Fruit fly (Drosophila melanogaster): ENCODE results near the gene chico.

chico gene

dm6 chr2L:10200847-10201246, 46.0 kb downstream of the chico start, which contains the start of the genes Ripalpha and RpL7 (continued):
- TF ChIP-seq Blimp-1 (GFP tag; optimal IDR thresholded peaks at IDR 0.05): peak; percentile 89
- TF ChIP-seq CG15073 (GFP tag; optimal IDR thresholded peaks at IDR 0.05): peak; percentile 66
- peak; percentile 95 to 98 for TF ChIP-seq dpn (GFP tag; optimal IDR thresholded peaks at IDR 0.05)
- TF ChIP-seq CG30431 (GFP tag; optimal IDR thresholded peaks at IDR 0.05): peak; percentile 97
- peak; percentile 98 for TF ChIP-seq Vsx1 (GFP tag; optimal IDR thresholded peaks at IDR 0.05)
- TF ChIP-seq nerfin-1 (tag; optimal IDR thresholded peaks at IDR 0.05): peak; percentile 91
- TF ChIP-seq HHEX (GFP tag; optimal IDR thresholded peaks at IDR 0.05): peak; percentile 99
- peak; percentile 99 for TF ChIP-seq CG11456 (GFP tag; IDR thresholded peaks at IDR 0.05)
- TF ChIP-seq CG6854 (GFP tag; optimal IDR thresholded peaks at IDR 0.05): peak; percentile 92
- peak; percentile 90 for TF ChIP-seq ato (GFP tag; IDR thresholded peaks at IDR 0.05; ENCODE audit: partially characterized antibody)
- peak; percentile 99 for TF ChIP-seq shn (GFP tag; optimal IDR thresholded peaks at IDR 0.05)
- TF ChIP-seq jumu (GFP tag; optimal IDR thresholded peaks at IDR 0.05): peak; percentile 95
- TF ChIP-seq mam (GFP tag; optimal IDR thresholded peaks at IDR 0.05): peak; percentile 94
- peak; percentile 97 for TF ChIP-seq ftz-f1 (GFP tag; optimal IDR thresholded peaks at IDR 0.05)
- peak; percentile 94 for TF ChIP-seq CG10462 (GFP tag; optimal IDR thresholded peaks at IDR 0.05)
- TF ChIP-seq so (GFP tag; IDR thresholded peaks at IDR 0.05): peak; percentile 97
- TF ChIP-seq C15 (GFP tag; IDR thresholded peaks at IDR 0.05): peak; percentile 95
- peak; percentile 97 for TF ChIP-seq CG5953 (GFP tag; IDR thresholded peaks at IDR 0.05)
- peak; percentile 94 for TF ChIP-seq Aef1 (GFP tag; IDR thresholded peaks at IDR 0.05)
- TF ChIP-seq Hsf (GFP tag; optimal IDR thresholded peaks at IDR 0.05): peak; percentile 98
- peak; percentile 92 for TF ChIP-seq Oaz (GFP tag; IDR thresholded peaks at IDR 0.05)
- peak; percentile 97 for TF ChIP-seq ranshi (GFP tag; IDR thresholded peaks at IDR 0.05)
- peak; percentile 98 for TF ChIP-seq CG1647 (GFP tag; optimal IDR thresholded peaks at IDR 0.05)
- TF ChIP-seq CG9727 (GFP tag; optimal IDR thresholded peaks at IDR 0.05): peak; percentile 99
- TF ChIP-seq Ssrp (tag; optimal IDR thresholded peaks at IDR 0.05): peak; percentile 84
- peak; percentile 91 for TF ChIP-seq dmrt11E (tag; optimal IDR thresholded peaks at IDR 0.05)
- TF ChIP-seq CG6254 (GFP tag; optimal IDR thresholded peaks at IDR 0.05): peak; percentile 90
- peak; percentile 99 for TF ChIP-seq Fer1 (GFP tag; optimal IDR thresholded peaks at IDR 0.05)
- peak; percentile 98 for TF ChIP-seq ewg (GFP tag; optimal IDR thresholded peaks at IDR 0.05)
- peak; percentile 98 for TF ChIP-seq CG3407 (GFP tag; optimal IDR thresholded peaks at IDR 0.05)
- TF ChIP-seq CG6813 (GFP tag; optimal IDR thresholded peaks at IDR 0.05): peak; percentile 99
- peak; percentile 98 for TF ChIP-seq HmgZ (tag; optimal IDR thresholded peaks at IDR 0.05)
- TF ChIP-seq mld (GFP tag; IDR thresholded peaks at IDR 0.05; ENCODE audit: partially characterized antibody): peak; percentile 74; the same call in 2 of the 3 replicates
- TF ChIP-seq Neu2 (GFP tag; optimal IDR thresholded peaks at IDR 0.05; ENCODE audit: borderline replicate concordance): peak; percentile 84
- TF ChIP-seq H2.0 (GFP tag; IDR thresholded peaks at IDR 0.05): peak; percentile 94
- peak; percentile 87 for TF ChIP-seq tio (GFP tag; optimal IDR thresholded peaks at IDR 0.05)
- peak; percentile 98 for TF ChIP-seq CG17328 (GFP tag; IDR thresholded peaks at IDR 0.05)
- peak; percentile 88 for TF ChIP-seq ssp (GFP tag; IDR thresholded peaks at IDR 0.05)
- TF ChIP-seq chn (GFP tag; optimal IDR thresholded peaks at IDR 0.05): peak; percentile 97
- TF ChIP-seq Taf1 (GFP tag; IDR thresholded peaks at IDR 0.05): peak; percentile 80; the same call in 1 of the 2 replicates
- peak; percentile 98 for TF ChIP-seq CG7786 (GFP tag; optimal IDR thresholded peaks at IDR 0.05)
- TF ChIP-seq nau (GFP tag; optimal IDR thresholded peaks at IDR 0.05): peak; percentile 99
- TF ChIP-seq ap (GFP tag; IDR thresholded peaks at IDR 0.05): peak; percentile 94
- TF ChIP-seq NK7.1 (GFP tag; optimal IDR thresholded peaks at IDR 0.05): peak; percentile 95
- peak; percentile 93 for TF ChIP-seq Hr3 (GFP tag; optimal IDR thresholded peaks at IDR 0.05)
- TF ChIP-seq CG3281 (GFP tag; optimal IDR thresholded peaks at IDR 0.05): peak; percentile 98
- TF ChIP-seq Lhr (GFP tag; optimal IDR thresholded peaks at IDR 0.05): peak; percentile 98
- no peak for TF ChIP-seq CG8478 (optimal IDR thresholded peaks at IDR 0.05)
- TF ChIP-seq CG11696 (GFP tag; IDR thresholded peaks at IDR 0.05): peak; percentile 83
- peak; percentile 99 for TF ChIP-seq CG13775 (GFP tag; optimal IDR thresholded peaks at IDR 0.05)
- peak; percentile 96 for TF ChIP-seq pum (GFP tag; optimal IDR thresholded peaks at IDR 0.05)
